Fruit fly (Drosophila melanogaster) whole organism, embryonic: ENCODE results near the gene Traf4.

Experiments used
- Atf6 ChIP-seq: fragments of 200-800 bp; sonication (Bioruptor generic); IDR thresholded peaks from 2 replicates; pipeline ENCODE4 v1.3.6; 2022; ENCODE audit warnings: missing biosample characterization, missing genetic modification characterization
- CG10654 ChIP-seq: fragments of 200-800 bp; sonication (Bioruptor generic); optimal IDR thresholded peaks from 2 replicates; lab custom pipeline; 2016; ENCODE audit warnings: missing biosample characterization, missing genetic modification characterization
- CG14710 ChIP-seq: fragments of 200-800 bp; sonication (Bioruptor generic); optimal IDR thresholded peaks from 3 replicates; lab custom pipeline; 2019; ENCODE audit warnings: missing biosample characterization, mild to moderate bottlenecking, missing genetic modification characterization, moderate library complexity
- CG15073 ChIP-seq: fragments of 200-800 bp; sonication (Bioruptor generic); optimal IDR thresholded peaks from 2 replicates; lab custom pipeline; 2016; ENCODE audit warnings: missing biosample characterization, missing genetic modification characterization
- CG16779 ChIP-seq: fragments of 200-800 bp; sonication (Bioruptor generic); IDR thresholded peaks from 2 replicates; pipeline ENCODE4 v1.3.6; 2022; ENCODE audit warnings: missing biosample characterization, missing genetic modification characterization
- CG17361 ChIP-seq: fragments of 200-800 bp; sonication (Bioruptor generic); IDR thresholded peaks from 3 replicates; pipeline ENCODE4 v1.3.6; 2022; ENCODE audit warnings: missing biosample characterization, missing genetic modification characterization
- CG17912 ChIP-seq: fragments of 200-800 bp; sonication (Bioruptor generic); optimal IDR thresholded peaks from 2 replicates; lab custom pipeline; 2018; ENCODE audit warnings: missing biosample characterization, mild to moderate bottlenecking, missing genetic modification characterization
- CG18262 ChIP-seq: fragments of 200-800 bp; optimal IDR thresholded peaks from 3 replicates; lab custom pipeline; 2019; ENCODE audit warnings: missing biosample characterization, mild to moderate bottlenecking, missing genetic modification characterization, moderate library complexity
- CG2202 ChIP-seq: fragments of 200-800 bp; sonication (Bioruptor generic); optimal IDR thresholded peaks from 2 replicates; lab custom pipeline; 2018; ENCODE audit warnings: missing biosample characterization, mild to moderate bottlenecking, missing genetic modification characterization
- CG30403 ChIP-seq: fragments of 200-800 bp; sonication (Bioruptor generic); optimal IDR thresholded peaks from 3 replicates; lab custom pipeline; 2016; ENCODE audit warnings: missing biosample characterization, missing genetic modification characterization
- CG42726 ChIP-seq: fragments of 200-800 bp; sonication (Bioruptor generic); IDR thresholded peaks from 2 replicates; pipeline ENCODE4 v1.3.6; 2022; ENCODE audit warnings: missing biosample characterization, missing genetic modification characterization; ENCODE audit not compliant: partially characterized antibody
- CG4282 ChIP-seq: fragments of 200-800 bp; sonication (Bioruptor generic); optimal IDR thresholded peaks from 2 replicates; lab custom pipeline; 2016; ENCODE audit warnings: missing biosample characterization, missing genetic modification characterization
- CG4404 ChIP-seq: fragments of 200-800 bp; sonication (Bioruptor generic); IDR thresholded peaks from 2 replicates; pipeline ENCODE4 v1.3.6; 2022; ENCODE audit warnings: missing biosample characterization, missing genetic modification characterization
- CG6765 ChIP-seq: fragments of 200-800 bp; sonication (Bioruptor generic); optimal IDR thresholded peaks from 3 replicates; lab custom pipeline; 2017; ENCODE audit warnings: missing biosample characterization, mild to moderate bottlenecking, missing genetic modification characterization
- CG7963 ChIP-seq: fragments of 200-800 bp; sonication (Bioruptor generic); IDR thresholded peaks from 3 replicates; pipeline ENCODE4 v1.3.6; 2022; ENCODE audit warnings: missing biosample characterization, missing genetic modification characterization; ENCODE audit not compliant: partially characterized antibody
- CoRest ChIP-seq: fragments of 200-800 bp; sonication (Bioruptor generic); optimal IDR thresholded peaks from 3 replicates; lab custom pipeline; 2018; ENCODE audit warnings: missing biosample characterization, mild to moderate bottlenecking, missing genetic modification characterization, moderate library complexity
- Deaf1 ChIP-seq: fragments of 200-800 bp; optimal IDR thresholded peaks from 3 replicates; lab custom pipeline; 2019; ENCODE audit warnings: missing biosample characterization, mild to moderate bottlenecking, missing genetic modification characterization, moderate library complexity
- Ets97D ChIP-seq: fragments of 200-800 bp; sonication (Bioruptor generic); optimal IDR thresholded peaks from 3 replicates; lab custom pipeline; 2016; ENCODE audit warnings: missing biosample characterization, missing genetic modification characterization
- HLH3B ChIP-seq: fragments of 200-800 bp; sonication (Bioruptor generic); IDR thresholded peaks from 2 replicates; pipeline ENCODE4 v1.3.6; 2022; ENCODE audit warnings: missing biosample characterization, missing genetic modification characterization
- Hmr ChIP-seq: fragments of 200-800 bp; sonication (Bioruptor generic); optimal IDR thresholded peaks from 3 replicates; lab custom pipeline; 2017; ENCODE audit warnings: mild to moderate bottlenecking, missing biosample characterization, missing genetic modification reagents, missing genetic modification characterization
- Optix ChIP-seq: fragments of 200-800 bp; sonication (Bioruptor generic); IDR thresholded peaks from 3 replicates; pipeline ENCODE4 v1.3.6; 2022; ENCODE audit warnings: missing biosample characterization, missing genetic modification characterization
- Scr ChIP-seq: fragments of 200-800 bp; sonication (Bioruptor generic); IDR thresholded peaks from 2 replicates; pipeline ENCODE4 v1.3.6; 2022; ENCODE audit warnings: missing biosample characterization, missing genetic modification characterization; ENCODE audit not compliant: partially characterized antibody
- Ssrp ChIP-seq: fragments of 200-800 bp; sonication (Bioruptor generic); optimal IDR thresholded peaks from 2 replicates; lab custom pipeline; 2018; ENCODE audit warnings: missing biosample characterization, mild to moderate bottlenecking, missing genetic modification characterization, moderate library complexity
- Vsx1 ChIP-seq: fragments of 200-800 bp; sonication (Bioruptor generic); optimal IDR thresholded peaks from 2 replicates; lab custom pipeline; 2017; ENCODE audit warnings: missing biosample characterization, mild to moderate bottlenecking, missing genetic modification characterization, missing genetic modification reagents
- abd-A ChIP-seq: fragments of 200-800 bp; sonication (Bioruptor generic); optimal IDR thresholded peaks from 3 replicates; lab custom pipeline; 2019; ENCODE audit warnings: missing biosample characterization, mild to moderate bottlenecking, missing genetic modification characterization, moderate library complexity
- amos ChIP-seq: fragments of 200-800 bp; sonication (Bioruptor generic); IDR thresholded peaks from 2 replicates; pipeline ENCODE4 v1.3.6; 2022; ENCODE audit warnings: missing biosample characterization, missing genetic modification characterization; ENCODE audit not compliant: partially characterized antibody
- ato ChIP-seq: fragments of 200-800 bp; sonication (Bioruptor generic); IDR thresholded peaks from 2 replicates; pipeline ENCODE4 v1.3.6; 2022; ENCODE audit warnings: missing biosample characterization, missing genetic modification characterization; ENCODE audit not compliant: partially characterized antibody
- br ChIP-seq: fragments of >200 bp; optimal IDR thresholded peaks from 2 replicates; lab custom pipeline; 2017
- btn ChIP-seq: fragments of 200-800 bp; sonication (Bioruptor generic); optimal IDR thresholded peaks from 2 replicates; lab custom pipeline; 2016; ENCODE audit warnings: missing biosample characterization, missing genetic modification characterization
- dmrt99B ChIP-seq: fragments of 200-800 bp; sonication (Bioruptor generic); optimal IDR thresholded peaks from 2 replicates; lab custom pipeline; 2018; ENCODE audit warnings: missing biosample characterization, mild to moderate bottlenecking, missing genetic modification characterization, moderate library complexity
- hb ChIP-seq: fragments of 200-800 bp; sonication (Bioruptor generic); IDR thresholded peaks from 3 replicates; pipeline ENCODE4 v1.3.6; 2022; ENCODE audit warnings: missing biosample characterization, missing genetic modification characterization; ENCODE audit not compliant: partially characterized antibody
- knrl ChIP-seq: fragments of 200-800 bp; sonication (Bioruptor generic); IDR thresholded peaks from 3 replicates; pipeline ENCODE4 v1.3.6; 2022; ENCODE audit warnings: missing biosample characterization, missing genetic modification characterization; ENCODE audit not compliant: partially characterized antibody
- lbe ChIP-seq: fragments of 200-800 bp; sonication (Bioruptor generic); optimal IDR thresholded peaks from 2 replicates; lab custom pipeline; 2016; ENCODE audit warnings: missing biosample characterization, mild to moderate bottlenecking, missing genetic modification characterization
- mld ChIP-seq: fragments of 200-800 bp; sonication (Bioruptor generic); IDR thresholded peaks from 3 replicates; pipeline ENCODE4 v1.3.6; 2022; ENCODE audit warnings: missing biosample characterization, missing genetic modification characterization; ENCODE audit not compliant: partially characterized antibody
- org-1 ChIP-seq: fragments of 200-800 bp; sonication (Bioruptor generic); optimal IDR thresholded peaks from 2 replicates; lab custom pipeline; 2017; ENCODE audit warnings: missing biosample characterization, missing genetic modification characterization
- pita ChIP-seq: fragments of 200-800 bp; sonication (Bioruptor generic); optimal IDR thresholded peaks from 2 replicates; lab custom pipeline; 2017; ENCODE audit warnings: missing biosample characterization, mild to moderate bottlenecking, missing genetic modification characterization
- row ChIP-seq: fragments of 200-800 bp; sonication (Bioruptor generic); IDR thresholded peaks from 3 replicates; pipeline ENCODE4 v1.3.6; 2022; ENCODE audit warnings: missing biosample characterization, missing genetic modification characterization
- run ChIP-seq: fragments of 200-800 bp; sonication (Bioruptor generic); optimal IDR thresholded peaks from 3 replicates; lab custom pipeline; 2018; ENCODE audit warnings: missing biosample characterization, mild to moderate bottlenecking, missing genetic modification characterization
- scrt ChIP-seq: fragments of 200-800 bp; sonication (Bioruptor generic); optimal IDR thresholded peaks from 2 replicates; lab custom pipeline; 2018; ENCODE audit warnings: missing biosample characterization, mild to moderate bottlenecking, missing genetic modification characterization, moderate library complexity
- tna ChIP-seq: fragments of 200-800 bp; sonication (Bioruptor generic); IDR thresholded peaks from 2 replicates; pipeline ENCODE4 v1.3.6; 2022; ENCODE audit warnings: missing biosample characterization, missing genetic modification characterization; ENCODE audit not compliant: partially characterized antibody
- ttk ChIP-seq: fragments of 200-800 bp; sonication (Bioruptor generic); IDR thresholded peaks from 2 replicates; pipeline ENCODE4 v2.1.2; 2022; ENCODE audit warnings: missing biosample characterization, missing genetic modification characterization
- vfl ChIP-seq: fragments of 200-800 bp; sonication (Bioruptor generic); optimal IDR thresholded peaks from 2 replicates; lab custom pipeline; 2016; ENCODE audit warnings: missing biosample characterization, missing genetic modification characterization
- z ChIP-seq: fragments of 200-800 bp; sonication (Bioruptor generic); IDR thresholded peaks from 3 replicates; pipeline ENCODE4 v1.3.6; 2022; ENCODE audit warnings: missing biosample characterization, missing genetic modification characterization
- zfh1 ChIP-seq: fragments of 200-800 bp; sonication (Bioruptor generic); IDR thresholded peaks from 3 replicates; pipeline ENCODE4 v1.3.6; 2022; ENCODE audit warnings: missing biosample characterization, missing genetic modification characterization

Traf4 gene

dm6 chr2L:4403013-4403604 is 41.4 kb downstream of the Traf4 start, which contains the start of gene Dim1 (continued):
- TF ChIP-seq CG17361 (GFP tag; lab: Robert Waterston, UW) (no peak), lbe (GFP tag; lab: Kevin White, UChicago) (no peak), Vsx1 (GFP tag; lab: Kevin White, UChicago) (no peak), CG30403 (GFP tag; lab: Kevin White, UChicago) (peak; percentile 6), knrl (GFP tag; lab: Robert Waterston, UW) (peak; percentile 61), CG16779 (GFP tag; lab: Robert Waterston, UW) (no peak), HLH3B (GFP tag; lab: Robert Waterston, UW) (no peak), ttk (GFP tag; lab: Robert Waterston, UW) (no peak), run (tag; lab: Kevin White, UChicago) (no peak), row (GFP tag; lab: Robert Waterston, UW) (no peak), vfl (GFP tag; lab: Kevin White, UChicago) (no peak), CG6765 (GFP tag; lab: Kevin White, UChicago) (peak; percentile 37), br (lab: Kevin White, UChicago) (no peak), scrt (GFP tag; lab: Kevin White, UChicago) (no peak), abd-A (tag; lab: Kevin White, UChicago) (no peak), CG4282 (GFP tag; lab: Kevin White, UChicago) (no peak), Hmr (GFP tag; lab: Kevin White, UChicago) (peak; percentile 12), pita (GFP tag; lab: Kevin White, UChicago) (no peak), CG17912 (GFP tag; lab: Kevin White, UChicago) (no peak), org-1 (GFP tag; lab: Kevin White, UChicago) (no peak), Scr (GFP tag; lab: Robert Waterston, UW) (peak; percentile 72), zfh1 (GFP tag; lab: Robert Waterston, UW) (peak; percentile 30; the same call in 1 of the 3 replicates), tna (GFP tag; lab: Robert Waterston, UW) (peak; percentile 78), ato (GFP tag; lab: Robert Waterston, UW) (peak; percentile 72), z (GFP tag; lab: Robert Waterston, UW) (no peak), CG4404 (no peak), CG18262 (no peak), Ssrp (tag; lab: Kevin White, UChicago) (no peak), CG10654 (GFP tag; lab: Kevin White, UChicago) (no peak), Deaf1 (tag; lab: Kevin White, UChicago) (no peak), CG7963 (GFP tag; lab: Robert Waterston, UW) (peak; percentile 67; the same call in 2 of the 3 replicates), CG15073 (GFP tag; lab: Kevin White, UChicago) (no peak), Atf6 (GFP tag; lab: Robert Waterston, UW) (no peak), Ets97D (peak; percentile 97), btn (GFP tag; lab: Kevin White, UChicago) (no peak), CG42726 (GFP tag; lab: Robert Waterston, UW) (no peak), CG2202 (no peak), mld (0 out of 3 replicates have a peak, but pooled peaks have one; percentile 61), dmrt99B (no peak), CoRest (tag; lab: Kevin White, UChicago) (peak; percentile 32), CG14710 (tag; lab: Kevin White, UChicago) (peak; percentile 22), amos (GFP tag; lab: Robert Waterston, UW) (peak; percentile 74), hb (GFP tag; lab: Robert Waterston, UW) (peak; percentile 63; the same call in 1 of the 3 replicates), Optix (GFP tag; lab: Robert Waterston, UW) (no peak)
- TF ChIP-seq, all 482 proteins: peak for 98
